Worm (Caenorhabditis elegans) whole organism, L2 larva: Measurements from ENCODE around the gene fcd-2.

ENCODE experiments used
- C34F6.9 ChIP-seq: fragments of 150-350 bp; optimal IDR thresholded peaks from 2 replicates; lab custom pipeline; 2014; ENCODE audit warnings: missing biosample characterization, missing genetic modification characterization
- F13H6.1 ChIP-seq: sonication (generic microtip); optimal IDR thresholded peaks from 2 replicates; lab custom pipeline; 2016; ENCODE audit warnings: missing genetic modification characterization, missing compliant biosample characterization
- R02D3.7 ChIP-seq: fragments of 150-350 bp; optimal IDR thresholded peaks from 2 replicates; lab custom pipeline; 2014; ENCODE audit warnings: missing biosample characterization, missing genetic modification characterization
- Y55F3AM.14 ChIP-seq: fragments of 200-800 bp; sonication (Bioruptor generic); optimal IDR thresholded peaks from 2 replicates; lab custom pipeline; 2018; ENCODE audit warnings: mild to moderate bottlenecking, missing genetic modification characterization, missing compliant biosample characterization
- ZK546.5 ChIP-seq: sonication (generic microtip); optimal IDR thresholded peaks from 2 replicates; lab custom pipeline; 2017; ENCODE audit warnings: missing biosample characterization, missing genetic modification characterization
- alr-1 ChIP-seq: fragments of 150-350 bp; optimal IDR thresholded peaks from 2 replicates; lab custom pipeline; 2014; ENCODE audit warnings: missing biosample characterization, missing genetic modification characterization
- aly-2 ChIP-seq: fragments of 150-350 bp; optimal IDR thresholded peaks from 2 replicates; lab custom pipeline; 2014; ENCODE audit warnings: missing biosample characterization, missing genetic modification characterization
- ama-1 ChIP-seq: fragments of 150-350 bp; optimal IDR thresholded peaks from 2 replicates; lab custom pipeline; 2018; ENCODE audit warnings: inconsistent platforms
- blmp-1 ChIP-seq: sonication (generic microtip); optimal IDR thresholded peaks from 2 replicates; lab custom pipeline; 2017; ENCODE audit warnings: missing genetic modification characterization, mild to moderate bottlenecking, missing compliant biosample characterization, antibody characterized with exemption, moderate library complexity; ENCODE audit not compliant: insufficient read depth
- ceh-16 ChIP-seq: fragments of 150-350 bp; optimal IDR thresholded peaks from 2 replicates; lab custom pipeline; 2014; ENCODE audit warnings: missing biosample characterization, missing genetic modification characterization
- ceh-82 ChIP-seq: fragments of 150-350 bp; optimal IDR thresholded peaks from 2 replicates; lab custom pipeline; 2014; ENCODE audit warnings: missing biosample characterization, missing genetic modification characterization
- crh-2 ChIP-seq: sonication (generic microtip); optimal IDR thresholded peaks from 2 replicates; lab custom pipeline; 2017; ENCODE audit warnings: missing biosample characterization, missing genetic modification characterization
- dmd-4 ChIP-seq: sonication (generic microtip); optimal IDR thresholded peaks from 2 replicates; lab custom pipeline; 2017; ENCODE audit warnings: missing biosample characterization, missing genetic modification characterization
- egl-27 ChIP-seq: sonication (generic microtip); optimal IDR thresholded peaks from 3 replicates; lab custom pipeline; 2017; ENCODE audit warnings: missing biosample characterization, missing genetic modification reagents, missing genetic modification characterization
- elt-1 ChIP-seq: fragments of 150-350 bp; optimal IDR thresholded peaks from 2 replicates; lab custom pipeline; 2014; ENCODE audit warnings: missing biosample characterization, missing genetic modification characterization
- elt-3 ChIP-seq: sonication (generic microtip); optimal IDR thresholded peaks from 2 replicates; lab custom pipeline; 2017; ENCODE audit warnings: missing biosample characterization, missing genetic modification characterization
- fos-1 ChIP-seq: fragments of 150-350 bp; optimal IDR thresholded peaks from 2 replicates; lab custom pipeline; 2014; ENCODE audit warnings: missing biosample characterization, missing genetic modification characterization
- gmeb-1 ChIP-seq: fragments of 150-350 bp; optimal IDR thresholded peaks from 2 replicates; lab custom pipeline; 2014; ENCODE audit warnings: missing biosample characterization, missing genetic modification characterization
- lin-11 ChIP-seq: fragments of 150-350 bp; sonication (generic microtip); optimal IDR thresholded peaks from 2 replicates; lab custom pipeline; 2014; ENCODE audit warnings: missing biosample characterization, missing genetic modification characterization, inconsistent platforms, mixed read lengths
- lin-13 ChIP-seq: fragments of 150-350 bp; optimal IDR thresholded peaks from 2 replicates; lab custom pipeline; 2014; ENCODE audit warnings: missing biosample characterization, missing genetic modification reagents, missing genetic modification characterization
- lin-39 ChIP-seq: fragments of 150-350 bp; optimal IDR thresholded peaks from 2 replicates; lab custom pipeline; 2014; ENCODE audit warnings: missing biosample characterization, missing genetic modification reagents, missing genetic modification characterization
- lsy-2 ChIP-seq, 2 experiments: fragments of 150-350 bp in 1 of 2; sonication (generic microtip) in 1 of 2; optimal IDR thresholded peaks; 2 replicates each; lab custom pipeline; 2014 to 2017; ENCODE audit warnings: missing biosample characterization in 2 of 2, missing genetic modification characterization in 2 of 2
- mab-5 ChIP-seq: fragments of 150-350 bp; optimal IDR thresholded peaks from 2 replicates; lab custom pipeline; 2014; ENCODE audit warnings: missing biosample characterization, missing genetic modification characterization
- mdl-1 ChIP-seq, 2 experiments: fragments of 150-350 bp in 1 of 2; sonication (generic microtip) in 1 of 2; optimal IDR thresholded peaks; 2 replicates each; lab custom pipeline; 2017; ENCODE audit warnings: missing biosample characterization in 2 of 2, missing genetic modification characterization in 2 of 2
- nhr-10 ChIP-seq: sonication (generic microtip); optimal IDR thresholded peaks from 2 replicates; lab custom pipeline; 2017; ENCODE audit warnings: missing biosample characterization, missing genetic modification characterization
- nhr-11 ChIP-seq: fragments of 150-350 bp; optimal IDR thresholded peaks from 2 replicates; lab custom pipeline; 2014; ENCODE audit warnings: missing biosample characterization, missing genetic modification characterization
- nhr-12 ChIP-seq: fragments of 150-350 bp; optimal IDR thresholded peaks from 2 replicates; lab custom pipeline; 2014; ENCODE audit warnings: missing biosample characterization, missing genetic modification characterization
- nhr-129 ChIP-seq: fragments of 150-350 bp; optimal IDR thresholded peaks from 2 replicates; lab custom pipeline; 2014; ENCODE audit warnings: missing biosample characterization, missing genetic modification characterization
- nhr-21 ChIP-seq: fragments of 150-350 bp; optimal IDR thresholded peaks from 2 replicates; lab custom pipeline; 2014; ENCODE audit warnings: missing biosample characterization, missing genetic modification characterization
- nhr-23 ChIP-seq: fragments of 150-350 bp; optimal IDR thresholded peaks from 2 replicates; lab custom pipeline; 2014; ENCODE audit warnings: missing biosample characterization, missing genetic modification reagents, missing genetic modification characterization
- nhr-237 ChIP-seq: fragments of 150-350 bp; optimal IDR thresholded peaks from 2 replicates; lab custom pipeline; 2014; ENCODE audit warnings: missing biosample characterization, missing genetic modification characterization
- nhr-25 ChIP-seq: fragments of 150-350 bp; sonication (generic microtip); optimal IDR thresholded peaks from 3 replicates; lab custom pipeline; 2014; ENCODE audit warnings: missing biosample characterization, missing genetic modification characterization
- nhr-6 ChIP-seq: fragments of 150-350 bp; optimal IDR thresholded peaks from 2 replicates; lab custom pipeline; 2014; ENCODE audit warnings: missing biosample characterization, missing genetic modification characterization
- nhr-77 ChIP-seq: fragments of 150-350 bp; optimal IDR thresholded peaks from 2 replicates; lab custom pipeline; 2014; ENCODE audit warnings: missing biosample characterization, missing genetic modification characterization
- peb-1 ChIP-seq: fragments of 150-350 bp; optimal IDR thresholded peaks from 2 replicates; lab custom pipeline; 2014; ENCODE audit warnings: missing biosample characterization, missing genetic modification characterization
- sem-4 ChIP-seq: fragments of 150-350 bp; optimal IDR thresholded peaks from 2 replicates; lab custom pipeline; 2014; ENCODE audit warnings: missing biosample characterization, missing genetic modification reagents, missing genetic modification characterization
- skn-1 ChIP-seq: sonication (generic microtip); optimal IDR thresholded peaks from 2 replicates; lab custom pipeline; 2017; ENCODE audit warnings: missing biosample characterization, missing genetic modification characterization
- sma-3 ChIP-seq: sonication (generic microtip); optimal IDR thresholded peaks from 2 replicates; lab custom pipeline; 2016; ENCODE audit warnings: missing genetic modification reagents, missing genetic modification characterization, missing compliant biosample characterization
- sma-9 ChIP-seq, 2 experiments: fragments of 150-350 bp in 1 of 2; sonication (generic microtip) in 1 of 2; optimal IDR thresholded peaks; 2 replicates each; lab custom pipeline; 2014 to 2016; ENCODE audit warnings: missing genetic modification characterization in 2 of 2, mild to moderate bottlenecking in 1 of 2, missing biosample characterization in 1 of 2, missing compliant biosample characterization in 1 of 2, missing genetic modification reagents in 1 of 2, moderate library complexity in 1 of 2
- snpc-4 ChIP-seq: fragments of 150-350 bp; optimal IDR thresholded peaks from 2 replicates; lab custom pipeline; 2014; ENCODE audit warnings: missing biosample characterization, missing genetic modification characterization
- unc-39 ChIP-seq: fragments of 150-350 bp; optimal IDR thresholded peaks from 2 replicates; lab custom pipeline; 2014; ENCODE audit warnings: missing biosample characterization, missing genetic modification characterization
- unc-55 ChIP-seq: fragments of 150-350 bp; sonication (generic microtip); optimal IDR thresholded peaks from 3 replicates; lab custom pipeline; 2014; ENCODE audit warnings: missing biosample characterization, missing genetic modification reagents, missing genetic modification characterization
- unc-62 ChIP-seq: fragments of 150-350 bp; optimal IDR thresholded peaks from 2 replicates; lab custom pipeline; 2014; ENCODE audit warnings: missing biosample characterization, missing genetic modification reagents, missing genetic modification characterization
- zag-1 ChIP-seq: fragments of 150-350 bp; optimal IDR thresholded peaks from 2 replicates; lab custom pipeline; 2014; ENCODE audit warnings: missing biosample characterization, missing genetic modification characterization
- ztf-1 ChIP-seq: fragments of 200-800 bp; sonication (Bioruptor generic); conservative IDR thresholded peaks from 2 replicates; pipeline ENCODE4 v1.3.6; 2022; ENCODE audit warnings: missing genetic modification characterization, missing compliant biosample characterization
- ztf-11 ChIP-seq: sonication (generic microtip); optimal IDR thresholded peaks from 2 replicates; lab custom pipeline; 2017; ENCODE audit warnings: missing biosample characterization, missing genetic modification characterization
- ztf-4 ChIP-seq: fragments of 150-350 bp; optimal IDR thresholded peaks from 2 replicates; lab custom pipeline; 2014; ENCODE audit warnings: missing biosample characterization, missing genetic modification characterization

fcd-2 gene

DNA sequence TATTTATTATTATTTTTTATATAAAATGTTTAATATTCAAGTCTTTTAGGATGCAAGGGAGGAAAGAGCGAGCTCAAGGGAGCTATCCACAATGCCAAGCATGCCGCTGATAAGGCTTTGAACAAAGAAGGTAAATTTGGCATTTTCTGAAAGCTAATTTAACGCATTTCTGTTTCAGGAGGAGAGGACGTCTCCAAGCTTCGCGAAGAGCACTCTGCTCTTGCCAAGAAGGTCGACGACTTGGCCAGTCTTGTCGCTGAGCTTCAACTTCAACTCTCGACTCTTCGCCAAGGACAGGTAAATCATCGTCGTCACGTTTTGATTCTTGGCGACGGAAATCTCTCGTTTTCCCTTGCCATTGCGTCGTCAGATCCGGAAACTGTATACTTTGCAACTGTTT is 12.0 kb downstream of the fcd-2 start:
- TF ChIP-seq sma-3 (GFP tag; lab: Kevin White, UChicago) (no peak), ceh-16 (tag; lab: Kevin White, UChicago) (no peak), nhr-23 (no peak), peb-1 (tag; lab: Kevin White, UChicago) (no peak), nhr-11 (tag; lab: Kevin White, UChicago) (no peak), ztf-1 (GFP tag; lab: Robert Waterston, UW) (no peak), R02D3.7 (no peak), crh-2 (no peak), dmd-4 (tag; lab: Kevin White, UChicago) (no peak), elt-1 (tag; lab: Kevin White, UChicago) (no peak), nhr-129 (no peak), nhr-237 (tag; lab: Kevin White, UChicago) (no peak), unc-55 (GFP tag; lab: Kevin White, UChicago) (no peak), nhr-12 (tag; lab: Kevin White, UChicago) (no peak), alr-1 (tag; lab: Kevin White, UChicago) (no peak), C34F6.9 (tag; lab: Kevin White, UChicago) (no peak), egl-27 (no peak)

DNA sequence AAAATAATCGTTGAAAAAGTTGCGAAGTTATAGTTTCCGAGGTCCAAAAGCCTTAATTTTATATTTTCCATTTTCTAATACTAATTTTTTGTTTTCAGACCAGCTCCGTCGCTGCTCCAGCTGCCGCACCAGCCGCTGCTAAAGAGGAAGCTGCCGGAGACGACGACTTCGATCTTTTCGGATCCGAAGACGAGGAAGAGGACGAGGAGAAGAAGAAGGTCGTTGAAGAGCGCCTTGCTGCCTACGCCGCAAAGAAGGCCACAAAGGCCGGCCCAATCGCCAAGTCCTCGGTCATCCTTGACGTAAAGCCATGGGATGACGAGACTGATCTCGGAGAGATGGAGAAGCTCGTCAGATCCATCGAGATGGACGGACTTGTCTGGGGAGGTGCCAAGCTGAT is 13.3 kb downstream of the fcd-2 start:
- TF ChIP-seq nhr-129: no peak
- TF ChIP-seq, all 48 proteins: peak for 0

DNA sequence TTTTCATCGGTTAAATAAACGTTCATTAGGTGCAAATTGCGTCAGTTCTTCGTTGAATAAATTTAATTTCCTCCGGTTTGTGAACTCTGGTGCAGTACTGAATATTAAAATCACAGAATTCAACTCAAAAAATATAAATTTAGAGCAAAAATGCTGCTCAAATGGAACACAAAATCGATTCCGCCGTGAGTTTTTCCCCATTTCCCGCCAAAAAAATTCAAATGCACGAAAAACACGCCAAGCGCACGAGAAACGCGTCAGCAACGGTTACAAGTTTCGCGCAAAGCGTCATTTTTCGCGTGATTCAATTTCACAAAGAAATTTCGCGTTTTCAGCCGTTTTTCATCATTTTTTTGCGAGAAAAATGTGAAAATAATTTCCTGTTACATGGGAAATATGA is 14.0 kb downstream of the fcd-2 start, which contains the start of gene hrpu-1:
Gene hrpu-1, plus strand, starts transcription at position 140 of the 400 bp plus-strand sequence.
- TF ChIP-seq mdl-1 (tag; optimal IDR thresholded peaks at IDR 0.05; lab: Kevin White, UChicago) (no peak), snpc-4 (tag; lab: Kevin White, UChicago) (peak; percentile 53), crh-2 (peak; percentile 81), zag-1 (tag; lab: Kevin White, UChicago) (peak; percentile 47), nhr-10 (tag; lab: Kevin White, UChicago) (no peak), dmd-4 (tag; lab: Kevin White, UChicago) (no peak), unc-62 (GFP tag; lab: Kevin White, UChicago) (no peak), ceh-82 (tag; lab: Kevin White, UChicago) (no peak), aly-2 (tag; lab: Kevin White, UChicago) (no peak), nhr-25 (tag; lab: Kevin White, UChicago) (peak; percentile 81), R02D3.7 (no peak), sma-3 (GFP tag; lab: Kevin White, UChicago) (peak; percentile 57), sem-4 (tag; lab: Kevin White, UChicago) (peak; percentile 7), nhr-21 (tag; lab: Kevin White, UChicago) (peak; percentile 71), nhr-6 (tag; lab: Kevin White, UChicago) (peak; percentile 12), alr-1 (tag; lab: Kevin White, UChicago) (no peak), fos-1 (tag; lab: Kevin White, UChicago) (peak; percentile 44), egl-27 (no peak), nhr-129 (peak; percentile 96), mab-5 (tag; lab: Kevin White, UChicago) (peak; percentile 10), nhr-11 (tag; lab: Kevin White, UChicago) (no peak), sma-9 (GFP tag; optimal IDR thresholded peaks at IDR 0.05; lab: Kevin White, UChicago) (peak; percentile 64), sma-9 (tag; optimal IDR thresholded peaks at IDR 0.05; lab: Kevin White, UChicago) (no peak), ztf-11 (tag; lab: Kevin White, UChicago) (no peak), nhr-237 (tag; lab: Kevin White, UChicago) (no peak), lin-39 (tag; lab: Kevin White, UChicago) (no peak), gmeb-1 (tag; lab: Kevin White, UChicago) (peak; percentile 94), ztf-4 (peak; percentile 65), elt-3 (no peak), unc-55 (GFP tag; lab: Kevin White, UChicago) (peak; percentile 81), ama-1 (lab: Kevin White, UChicago) (peak; percentile 46), ztf-1 (GFP tag; lab: Robert Waterston, UW) (no peak), C34F6.9 (tag; lab: Kevin White, UChicago) (peak; percentile 95), nhr-77 (no peak), blmp-1 (tag; lab: Kevin White, UChicago) (no peak), ZK546.5 (tag; lab: Kevin White, UChicago) (no peak), peb-1 (tag; lab: Kevin White, UChicago) (no peak), lsy-2 (tag; optimal IDR thresholded peaks at IDR 0.05; lab: Kevin White, UChicago) (peak; percentile 86 to 90), skn-1 (tag; lab: Kevin White, UChicago) (no peak), nhr-23 (no peak), lin-11 (tag; lab: Kevin White, UChicago) (peak; percentile 55), Y55F3AM.14 (GFP tag; lab: Kevin White, UChicago) (no peak), F13H6.1 (tag; lab: Kevin White, UChicago) (peak; percentile 63), lin-13 (GFP tag; lab: Kevin White, UChicago) (peak; percentile 84), unc-39 (tag; lab: Kevin White, UChicago) (no peak)
